Fruit fly (Drosophila melanogaster): ENCODE results near the gene bowl.
A peak's percentile ranks its signal among the peaks of the same experiment; 100 is the strongest.

bowl gene

dm6 chr2L:3771109-3772067 lies at the start of gene bowl (continued):
- TF ChIP-seq cwo (GFP tag; optimal IDR thresholded peaks at IDR 0.05): peak; percentile 89
- peak; percentile 86 for TF ChIP-seq NC2α (GFP tag; optimal IDR thresholded peaks at IDR 0.05)
- TF ChIP-seq Scr (GFP tag; IDR thresholded peaks at IDR 0.05; ENCODE audit: partially characterized antibody): 0 out of 2 replicates have a peak, but pooled peaks have one; percentile 12
- peak; percentile 92 for TF ChIP-seq mam (GFP tag; optimal IDR thresholded peaks at IDR 0.05)
- TF ChIP-seq exex (tag; optimal IDR thresholded peaks at IDR 0.05): peak; percentile 42
- peak; percentile 96 for TF ChIP-seq CG4730 (GFP tag; IDR thresholded peaks at IDR 0.05)
- TF ChIP-seq Myb (GFP tag; optimal IDR thresholded peaks at IDR 0.05): peak; percentile 79
- TF ChIP-seq fd64A (GFP tag; optimal IDR thresholded peaks at IDR 0.05): peak; percentile 68
- TF ChIP-seq CG30431 (GFP tag; optimal IDR thresholded peaks at IDR 0.05): peak; percentile 93
- peak; percentile 84 for TF ChIP-seq CG4854 (GFP tag; optimal IDR thresholded peaks at IDR 0.05)
- TF ChIP-seq ap (GFP tag; IDR thresholded peaks at IDR 0.05): peak; percentile 96
- peak; percentile 86 for TF ChIP-seq pros (GFP tag; optimal IDR thresholded peaks at IDR 0.05)
- peak; percentile 89 for TF ChIP-seq Asciz (GFP tag; optimal IDR thresholded peaks at IDR 0.05)
- TF ChIP-seq CG15073 (GFP tag; optimal IDR thresholded peaks at IDR 0.05): peak; percentile 64
- TF ChIP-seq Dek (tag; optimal IDR thresholded peaks at IDR 0.05): peak; percentile 95
- TF ChIP-seq CG11695 (GFP tag; IDR thresholded peaks at IDR 0.05): peak; percentile 97
- peak; percentile 96 for TF ChIP-seq CG10209 (GFP tag; optimal IDR thresholded peaks at IDR 0.05)
- peak; percentile 80 for TF ChIP-seq p53 (GFP tag; optimal IDR thresholded peaks at IDR 0.05)
- peak; percentile 94 for TF ChIP-seq CG4820 (GFP tag; optimal IDR thresholded peaks at IDR 0.05)
- peak; percentile 91 for TF ChIP-seq pnt (GFP tag; optimal IDR thresholded peaks at IDR 0.05)
- TF ChIP-seq Fer3 (tag; optimal IDR thresholded peaks at IDR 0.05): peak; percentile 85
- TF ChIP-seq her (GFP tag; optimal IDR thresholded peaks at IDR 0.05): peak; percentile 89
- peak; percentile 90 for TF ChIP-seq sqz (GFP tag; optimal IDR thresholded peaks at IDR 0.05)
- peak; percentile 41; the same call in 1 of the 2 replicates for TF ChIP-seq Bgb (GFP tag; IDR thresholded peaks at IDR 0.05; ENCODE audit: partially characterized antibody)
- TF ChIP-seq bsh (GFP tag; optimal IDR thresholded peaks at IDR 0.05): peak; percentile 93 to 99
- peak; percentile 71 for TF ChIP-seq D (optimal IDR thresholded peaks at IDR 0.05)
- peak; percentile 92 for TF ChIP-seq D (GFP tag; optimal IDR thresholded peaks at IDR 0.05)
- peak; percentile 68 for TF ChIP-seq CG12071 (GFP tag; optimal IDR thresholded peaks at IDR 0.05)
- TF ChIP-seq Antp (GFP tag; optimal IDR thresholded peaks at IDR 0.05): peak; percentile 81
- peak; percentile 94 for TF ChIP-seq gce (GFP tag; IDR thresholded peaks at IDR 0.05)
- peak; percentile 39 for TF ChIP-seq B-H2 (GFP tag; optimal IDR thresholded peaks at IDR 0.05)
- no peak for TF ChIP-seq hb (GFP tag; IDR thresholded peaks at IDR 0.05; ENCODE audit: partially characterized antibody)
- no peak for TF ChIP-seq pfk (GFP tag; optimal IDR thresholded peaks at IDR 0.05)
- TF ChIP-seq hth (optimal IDR thresholded peaks at IDR 0.05): no peak
- TF ChIP-seq Spps (tag; optimal IDR thresholded peaks at IDR 0.05): peak; percentile 89
- TF ChIP-seq ab (GFP tag; optimal IDR thresholded peaks at IDR 0.05): peak; percentile 80
- peak; percentile 68; the same call in 2 of the 3 replicates for TF ChIP-seq z (GFP tag; IDR thresholded peaks at IDR 0.05)
- TF ChIP-seq so (GFP tag; IDR thresholded peaks at IDR 0.05): peak; percentile 97
- TF ChIP-seq CG10462 (GFP tag; optimal IDR thresholded peaks at IDR 0.05): peak; percentile 97
- peak; percentile 95 for TF ChIP-seq CG32772 (GFP tag; IDR thresholded peaks at IDR 0.05)
- peak; percentile 92 for TF ChIP-seq fd96Cb (tag; optimal IDR thresholded peaks at IDR 0.05)
- no peak for TF ChIP-seq Dfd (GFP tag; optimal IDR thresholded peaks at IDR 0.05)
- peak; percentile 98 for TF ChIP-seq CG7839 (tag; optimal IDR thresholded peaks at IDR 0.05)
- peak; percentile 96 for TF ChIP-seq ranshi (GFP tag; IDR thresholded peaks at IDR 0.05)
- peak; percentile 93 for TF ChIP-seq ssp (GFP tag; IDR thresholded peaks at IDR 0.05)
- TF ChIP-seq CG2678 (tag; optimal IDR thresholded peaks at IDR 0.05): peak; percentile 95
- TF ChIP-seq CG16863 (GFP tag; optimal IDR thresholded peaks at IDR 0.05): peak; percentile 96
- peak; percentile 99 for TF ChIP-seq CG12391 (tag; optimal IDR thresholded peaks at IDR 0.05)

Data from whole organism, embryonic.